Worm (Caenorhabditis elegans): ENCODE results near the gene ivns-1.

Gene ivns-1

DNA sequence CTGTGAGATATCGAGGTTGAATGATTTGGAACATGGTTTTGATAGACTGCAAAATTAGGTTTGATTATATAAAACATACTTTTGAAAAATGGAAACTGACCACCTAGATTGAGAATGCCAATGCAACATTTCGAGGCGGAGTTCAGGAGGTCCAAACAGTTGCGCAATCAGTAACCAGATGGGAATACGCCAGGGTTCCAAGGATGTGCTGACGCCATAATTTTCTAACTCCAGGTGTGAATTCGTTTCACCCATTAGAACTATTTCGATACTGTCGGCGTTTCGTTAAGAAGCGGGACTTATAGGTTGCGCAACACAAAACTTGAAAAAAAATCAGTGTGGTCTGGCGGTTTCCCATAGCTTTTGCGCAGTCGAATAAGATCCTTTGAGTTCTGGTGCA lies 25.7 kb upstream of the ivns-1 start, which contains the start of gene C02B4.3:
Gene C02B4.3, minus strand, starts transcription at position 34 of the 400 bp plus-strand sequence.
- TF ChIP-seq Y55F3AM.14 (GFP tag; optimal IDR thresholded peaks at IDR 0.05) (no peak), nhr-129 (tag; optimal IDR thresholded peaks at IDR 0.05) (no peak), skn-1 (tag; optimal IDR thresholded peaks at IDR 0.05) (no peak), elt-1 (tag; optimal IDR thresholded peaks at IDR 0.05) (no peak), nhr-10 (tag; optimal IDR thresholded peaks at IDR 0.05) (no peak), elt-3 (tag; optimal IDR thresholded peaks at IDR 0.05) (no peak), zag-1 (tag; optimal IDR thresholded peaks at IDR 0.05) (no peak), ztf-1 (GFP tag; conservative IDR thresholded peaks at IDR 0.05) (no peak), nhr-25 (tag; optimal IDR thresholded peaks at IDR 0.05) (no peak), nhr-23 (tag; optimal IDR thresholded peaks at IDR 0.05) (no peak), blmp-1 (tag; optimal IDR thresholded peaks at IDR 0.05; ENCODE audit: insufficient read depth) (no peak), ztf-11 (tag; optimal IDR thresholded peaks at IDR 0.05) (no peak), lin-39 (tag; optimal IDR thresholded peaks at IDR 0.05) (no peak), peb-1 (tag; optimal IDR thresholded peaks at IDR 0.05) (no peak), C34F6.9 (tag; optimal IDR thresholded peaks at IDR 0.05) (no peak), ama-1 (optimal IDR thresholded peaks at IDR 0.05) (no peak), lsy-2 (tag; optimal IDR thresholded peaks at IDR 0.05) (no peak), unc-55 (GFP tag; optimal IDR thresholded peaks at IDR 0.05) (no peak)

ce11 chrX:12656420-12657033 lies 22.4 kb upstream of the ivns-1 start:
- TF ChIP-seq lin-13 (GFP tag; optimal IDR thresholded peaks at IDR 0.05) (no peak), F13H6.1 (tag; optimal IDR thresholded peaks at IDR 0.05) (peak; percentile 65), nhr-21 (tag; optimal IDR thresholded peaks at IDR 0.05) (peak; percentile 8), fos-1 (tag; optimal IDR thresholded peaks at IDR 0.05) (peak; percentile 37), ceh-16 (tag; optimal IDR thresholded peaks at IDR 0.05) (no peak), mdl-1 (tag; optimal IDR thresholded peaks at IDR 0.05) (peak; percentile 35 to 41), blmp-1 (tag; optimal IDR thresholded peaks at IDR 0.05; ENCODE audit: insufficient read depth) (peak; percentile 89), sem-4 (tag; optimal IDR thresholded peaks at IDR 0.05) (peak; percentile 2), unc-55 (GFP tag; optimal IDR thresholded peaks at IDR 0.05) (peak; percentile 29), peb-1 (tag; optimal IDR thresholded peaks at IDR 0.05) (peak; percentile 22), sma-9 (GFP tag; optimal IDR thresholded peaks at IDR 0.05) (no peak), sma-9 (tag; optimal IDR thresholded peaks at IDR 0.05) (no peak), nhr-25 (tag; optimal IDR thresholded peaks at IDR 0.05) (no peak), Y55F3AM.14 (GFP tag; optimal IDR thresholded peaks at IDR 0.05) (peak; percentile 36), zag-1 (tag; optimal IDR thresholded peaks at IDR 0.05) (peak; percentile 41), lsy-2 (tag; optimal IDR thresholded peaks at IDR 0.05) (peak in 1 of 2 experiments; percentile 28), lin-11 (tag; optimal IDR thresholded peaks at IDR 0.05) (no peak), egl-27 (tag; optimal IDR thresholded peaks at IDR 0.05) (peak; percentile 45)

DNA sequence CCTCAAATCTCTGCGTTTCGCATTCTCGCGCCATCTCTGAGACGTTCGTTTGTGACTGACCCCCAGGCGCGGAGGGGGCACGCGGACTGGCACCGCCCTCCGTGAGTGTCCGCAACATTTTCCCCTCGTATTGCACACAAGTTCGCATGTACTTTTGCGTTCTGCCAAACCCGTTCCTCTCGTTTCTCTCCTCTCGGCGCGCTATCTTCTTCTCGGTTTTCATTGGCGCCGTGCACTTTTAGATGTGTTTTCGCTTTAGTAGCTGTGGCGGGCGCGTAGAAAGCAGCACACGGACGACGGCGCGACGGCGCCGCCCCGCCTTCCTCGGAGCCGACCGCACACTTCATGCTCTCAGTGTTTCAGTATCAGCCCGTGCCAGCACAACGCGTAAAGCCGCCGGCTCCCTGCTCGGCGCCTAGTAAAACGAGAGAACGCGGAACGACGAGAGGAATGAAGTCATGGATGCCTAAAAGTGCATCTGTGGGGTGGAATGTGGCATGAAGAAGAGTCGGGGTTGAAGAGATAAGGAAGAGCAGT lies 21.3 kb upstream of the ivns-1 start:
- no peak for TF ChIP-seq mbf-1 (tag; optimal IDR thresholded peaks at IDR 0.05)
- no peak for TF ChIP-seq skn-1 (tag; optimal IDR thresholded peaks at IDR 0.05)
- TF ChIP-seq ceh-16 (tag; optimal IDR thresholded peaks at IDR 0.05): no peak
- no peak for TF ChIP-seq unc-39 (tag; optimal IDR thresholded peaks at IDR 0.05)
- no peak for TF ChIP-seq R02D3.7 (tag; optimal IDR thresholded peaks at IDR 0.05)
- no peak for TF ChIP-seq lin-13 (GFP tag; optimal IDR thresholded peaks at IDR 0.05)
- TF ChIP-seq sem-4 (tag; optimal IDR thresholded peaks at IDR 0.05): no peak
- peak; percentile 2 for TF ChIP-seq sma-9 (GFP tag; optimal IDR thresholded peaks at IDR 0.05)
- no peak for TF ChIP-seq sma-9 (tag; optimal IDR thresholded peaks at IDR 0.05)
- TF ChIP-seq ceh-82 (tag; optimal IDR thresholded peaks at IDR 0.05): no peak
- no peak for TF ChIP-seq nhr-129 (tag; optimal IDR thresholded peaks at IDR 0.05)
- TF ChIP-seq elt-1 (tag; optimal IDR thresholded peaks at IDR 0.05): no peak
- peak; percentile 21 for TF ChIP-seq fos-1 (tag; optimal IDR thresholded peaks at IDR 0.05)
- no peak for TF ChIP-seq elt-3 (tag; optimal IDR thresholded peaks at IDR 0.05)
- peak; percentile 21 for TF ChIP-seq Y55F3AM.14 (GFP tag; optimal IDR thresholded peaks at IDR 0.05)
- TF ChIP-seq blmp-1 (tag; optimal IDR thresholded peaks at IDR 0.05; ENCODE audit: insufficient read depth): peak; percentile 64
- peak; percentile 54 for TF ChIP-seq nhr-21 (tag; optimal IDR thresholded peaks at IDR 0.05)
- no peak for TF ChIP-seq lin-39 (tag; optimal IDR thresholded peaks at IDR 0.05)
- TF ChIP-seq nhr-6 (tag; optimal IDR thresholded peaks at IDR 0.05): no peak
- TF ChIP-seq mab-5 (tag; optimal IDR thresholded peaks at IDR 0.05): no peak
- TF ChIP-seq lin-11 (tag; optimal IDR thresholded peaks at IDR 0.05): no peak
- no peak for TF ChIP-seq nhr-12 (tag; optimal IDR thresholded peaks at IDR 0.05)
- TF ChIP-seq gmeb-1 (tag; optimal IDR thresholded peaks at IDR 0.05): no peak
- TF ChIP-seq nhr-11 (tag; optimal IDR thresholded peaks at IDR 0.05): peak; percentile 70
- no peak for TF ChIP-seq nhr-25 (tag; optimal IDR thresholded peaks at IDR 0.05)
- no peak for TF ChIP-seq ztf-1 (GFP tag; conservative IDR thresholded peaks at IDR 0.05)
- TF ChIP-seq ztf-4 (tag; optimal IDR thresholded peaks at IDR 0.05): no peak
- no peak for TF ChIP-seq alr-1 (tag; optimal IDR thresholded peaks at IDR 0.05)
- peak; percentile 68 for TF ChIP-seq peb-1 (tag; optimal IDR thresholded peaks at IDR 0.05)
- peak; percentile 40 for TF ChIP-seq egl-27 (tag; optimal IDR thresholded peaks at IDR 0.05)
- TF ChIP-seq crh-2 (tag; optimal IDR thresholded peaks at IDR 0.05): peak; percentile 19
- no peak for TF ChIP-seq unc-55 (GFP tag; optimal IDR thresholded peaks at IDR 0.05)
- TF ChIP-seq unc-62 (GFP tag; optimal IDR thresholded peaks at IDR 0.05): no peak
- no peak for TF ChIP-seq sma-3 (GFP tag; optimal IDR thresholded peaks at IDR 0.05)
- no peak for TF ChIP-seq nhr-23 (tag; optimal IDR thresholded peaks at IDR 0.05)
- TF ChIP-seq lsy-2 (tag; optimal IDR thresholded peaks at IDR 0.05): peak in 1 of 2 experiments; percentile 9
- TF ChIP-seq ZK546.5 (tag; optimal IDR thresholded peaks at IDR 0.05): no peak
- TF ChIP-seq C34F6.9 (tag; optimal IDR thresholded peaks at IDR 0.05): no peak
- TF ChIP-seq F13H6.1 (tag; optimal IDR thresholded peaks at IDR 0.05): peak; percentile 31
